Worm (Caenorhabditis elegans): ENCODE data around the gene fbxa-77.
A peak's percentile ranks its signal among the peaks of the same experiment; 100 is the strongest.

Gene fbxa-77

DNA sequence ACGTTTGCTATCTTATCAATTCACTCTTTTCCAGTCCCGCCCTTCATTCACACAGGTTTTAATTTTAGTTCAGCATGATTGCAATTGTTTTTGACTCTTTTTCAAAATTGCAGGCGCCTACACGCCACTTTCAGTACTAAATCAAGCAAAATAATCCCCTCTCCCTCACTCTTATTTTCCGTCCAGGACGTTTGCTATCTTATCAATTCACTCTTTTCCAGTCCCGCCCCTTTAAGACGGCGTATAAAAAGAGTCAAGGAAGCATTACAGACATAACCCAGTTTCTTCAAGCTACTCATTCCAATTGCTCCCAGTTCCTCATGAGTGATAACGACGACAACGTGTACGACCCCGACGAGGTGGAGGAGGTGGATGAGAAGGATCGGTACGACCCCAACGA lies 34.6 kb upstream of the fbxa-77 start, which contains the start of gene Y119D3B.21 (continued):
- no peak for TF ChIP-seq die-1 (tag; optimal IDR thresholded peaks at IDR 0.05)
- no peak for TF ChIP-seq unc-130 (GFP tag; optimal IDR thresholded peaks at IDR 0.05)
- no peak for TF ChIP-seq ZK185.1 (tag; optimal IDR thresholded peaks at IDR 0.05; ENCODE audit: poor library complexity, severe bottlenecking)
- TF ChIP-seq cebp-2 (GFP tag; IDR thresholded peaks at IDR 0.05) = no peak
- no peak for TF ChIP-seq hlh-26 (GFP tag; conservative IDR thresholded peaks at IDR 0.05)
- no peak for TF ChIP-seq ztf-26 (tag; optimal IDR thresholded peaks at IDR 0.05)
- peak; percentile 11 for TF ChIP-seq lin-54 (GFP tag; optimal IDR thresholded peaks at IDR 0.05)
- TF ChIP-seq dpff-1 (tag; optimal IDR thresholded peaks at IDR 0.05) = no peak
- TF ChIP-seq madf-8 (GFP tag; conservative IDR thresholded peaks at IDR 0.05) = no peak
- TF ChIP-seq somi-1 (GFP tag; optimal IDR thresholded peaks at IDR 0.05) = no peak
- no peak for TF ChIP-seq ekl-4 (GFP tag; IDR thresholded peaks at IDR 0.05)
- TF ChIP-seq ztf-3 (GFP tag; optimal IDR thresholded peaks at IDR 0.05) = no peak
- peak; percentile 6 for TF ChIP-seq tbp1 (GFP tag; optimal IDR thresholded peaks at IDR 0.05)
- TF ChIP-seq K11D2.4 (GFP tag; IDR thresholded peaks at IDR 0.05) = no peak
- no peak for TF ChIP-seq F39B2.1 (GFP tag; IDR thresholded peaks at IDR 0.05)
- no peak for TF ChIP-seq nhr-120 (GFP tag; IDR thresholded peaks at IDR 0.05)
- TF ChIP-seq ets-4 (GFP tag; optimal IDR thresholded peaks at IDR 0.05) = peak; percentile 14
- TF ChIP-seq snpc-3.4 (tag; optimal IDR thresholded peaks at IDR 0.05) = no peak
- TF ChIP-seq attf-6 (GFP tag; IDR thresholded peaks at IDR 0.05) = no peak
- TF ChIP-seq ztf-22 (GFP tag; optimal IDR thresholded peaks at IDR 0.05) = peak; percentile 39
- peak; percentile 38; the same call in 1 of the 2 replicates for TF ChIP-seq mcd-1 (GFP tag; IDR thresholded peaks at IDR 0.05)
- no peak for TF ChIP-seq rpc-1 (optimal IDR thresholded peaks at IDR 0.05)
- TF ChIP-seq rpc-1 (tag; optimal IDR thresholded peaks at IDR 0.05) = no peak
- TF ChIP-seq mel-28 (tag; optimal IDR thresholded peaks at IDR 0.05; ENCODE audit: borderline replicate concordance) = no peak
- TF ChIP-seq akir-1 (GFP tag; optimal IDR thresholded peaks at IDR 0.05) = no peak
- no peak for TF ChIP-seq nfya-1 (tag; optimal IDR thresholded peaks at IDR 0.05; ENCODE audit: borderline replicate concordance, insufficient read depth)
- TF ChIP-seq dpl-1 (GFP tag; optimal IDR thresholded peaks at IDR 0.05) = no peak
- TF ChIP-seq K12H6.12 (tag; optimal IDR thresholded peaks at IDR 0.05) = no peak

DNA sequence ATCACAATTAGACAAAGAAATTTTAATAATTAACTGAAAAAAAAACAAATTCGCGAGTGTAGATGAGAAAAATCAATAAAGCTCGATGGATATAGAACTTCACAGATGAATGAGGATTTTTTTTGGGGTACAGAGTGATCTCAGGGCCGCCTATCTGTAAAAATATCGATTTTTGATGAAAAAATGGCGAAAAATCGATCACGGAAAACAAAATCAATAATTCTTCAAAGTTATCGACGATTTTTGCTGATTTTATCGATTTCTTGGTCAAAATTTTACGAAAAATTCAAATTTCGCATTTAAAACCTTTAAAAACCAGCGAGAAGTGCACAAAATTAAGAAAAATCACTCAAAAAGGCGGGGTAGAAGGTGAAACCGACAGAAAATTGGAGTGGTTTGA lies 33.2 kb upstream of the fbxa-77 start:
- TF ChIP-seq ets-4 (GFP tag; optimal IDR thresholded peaks at IDR 0.05) = no peak
- no peak for TF ChIP-seq K12H6.12 (tag; optimal IDR thresholded peaks at IDR 0.05)
- TF ChIP-seq lsy-27 (tag; optimal IDR thresholded peaks at IDR 0.05; ENCODE audit: borderline replicate concordance, insufficient read depth) = no peak
- no peak for TF ChIP-seq F10E7.11 (tag; optimal IDR thresholded peaks at IDR 0.05)
- no peak for TF ChIP-seq ztf-6 (GFP tag; IDR thresholded peaks at IDR 0.05)

DNA sequence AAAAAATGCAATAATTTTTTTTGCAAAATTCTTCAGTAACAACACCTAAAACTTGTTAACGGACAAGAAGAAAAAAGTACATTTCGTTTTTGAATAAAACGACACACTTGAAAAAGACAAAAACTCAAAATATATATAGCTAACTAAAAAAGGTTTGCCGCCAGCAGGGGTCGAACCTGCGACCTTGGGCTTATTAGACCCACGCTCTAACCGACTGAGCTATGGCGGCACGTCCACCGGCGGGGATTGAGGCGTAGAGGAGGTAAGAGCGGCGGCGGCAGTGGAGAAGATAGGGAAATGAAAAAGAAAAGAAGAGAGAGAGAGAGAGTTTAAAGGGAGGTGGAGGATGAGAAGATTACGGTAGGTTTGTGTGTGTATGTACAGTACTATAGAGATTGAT lies 31.1 kb upstream of the fbxa-77 start:
- no peak for TF ChIP-seq snpc-3.4 (tag; optimal IDR thresholded peaks at IDR 0.05)
- no peak for TF ChIP-seq ztf-28 (GFP tag; IDR thresholded peaks at IDR 0.05)
- TF ChIP-seq ccch-3 (GFP tag; optimal IDR thresholded peaks at IDR 0.05) = no peak
- no peak for TF ChIP-seq madf-3 (GFP tag; IDR thresholded peaks at IDR 0.05)
- TF ChIP-seq F57A8.1 (GFP tag; optimal IDR thresholded peaks at IDR 0.05) = no peak
- no peak for TF ChIP-seq snpc-4 (GFP tag; optimal IDR thresholded peaks at IDR 0.05)
- peak in 1 of 4 experiments; percentile 25 for TF ChIP-seq snpc-4 (tag; optimal IDR thresholded peaks at IDR 0.05)
- no peak for TF ChIP-seq tbx-9 (tag; optimal IDR thresholded peaks at IDR 0.05; ENCODE audit: borderline replicate concordance)
- TF ChIP-seq ceh-91 (GFP tag; IDR thresholded peaks at IDR 0.05) = no peak
- no peak for TF ChIP-seq gei-17 (GFP tag; optimal IDR thresholded peaks at IDR 0.05)
- TF ChIP-seq lin-40 (tag; optimal IDR thresholded peaks at IDR 0.05) = peak; percentile 28
- no peak for TF ChIP-seq die-1 (tag; optimal IDR thresholded peaks at IDR 0.05)
- TF ChIP-seq hmg-20 (GFP tag; IDR thresholded peaks at IDR 0.05) = no peak
- no peak for TF ChIP-seq C17E4.6 (GFP tag; IDR thresholded peaks at IDR 0.05)
- no peak for TF ChIP-seq F52B5.7 (tag; optimal IDR thresholded peaks at IDR 0.05)
- TF ChIP-seq egl-44 (GFP tag; IDR thresholded peaks at IDR 0.05) = no peak
- 0 out of 2 replicates have a peak, but pooled peaks have one; percentile 34 for TF ChIP-seq Y56A3A.18 (GFP tag; IDR thresholded peaks at IDR 0.05)
- TF ChIP-seq fkh-3 (tag; optimal IDR thresholded peaks at IDR 0.05) = no peak
- TF ChIP-seq lag-1 (GFP tag; IDR thresholded peaks at IDR 0.05) = no peak
- no peak for TF ChIP-seq nfya-1 (tag; optimal IDR thresholded peaks at IDR 0.05; ENCODE audit: borderline replicate concordance, insufficient read depth)

Data from whole organism, young adult.